Fruit fly (Drosophila melanogaster): ENCODE measurements around the gene CG8326.

CG8326 gene

DNA sequence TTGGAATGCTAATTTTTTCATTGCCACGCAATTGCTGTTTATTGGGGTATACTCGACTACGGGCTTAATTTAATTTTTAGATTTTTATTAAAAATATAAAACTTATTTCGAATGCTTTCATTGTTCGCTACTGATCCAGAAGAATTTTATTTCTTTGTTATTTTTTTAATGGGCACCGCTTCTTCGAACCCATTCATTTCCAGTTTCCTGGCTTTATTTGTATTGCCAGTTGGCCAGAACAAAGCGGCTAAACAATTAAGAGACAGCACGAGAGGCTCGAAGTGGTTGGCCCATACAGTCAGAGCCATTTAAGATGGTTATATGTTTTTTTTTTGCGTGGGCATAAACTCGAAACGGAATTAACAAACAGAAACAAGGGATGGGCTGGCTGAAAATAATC is 33.5 kb downstream of the CG8326 start:
- no peak for TF ChIP-seq insv (optimal IDR thresholded peaks at IDR 0.05)
- no peak for TF ChIP-seq psq (optimal IDR thresholded peaks at IDR 0.05)
- TF ChIP-seq Sin3A (optimal IDR thresholded peaks at IDR 0.05), result no peak
- no peak for TF ChIP-seq ttk (optimal IDR thresholded peaks at IDR 0.05)
- TF ChIP-seq h (optimal IDR thresholded peaks at IDR 0.05), result no peak
- TF ChIP-seq Myc (optimal IDR thresholded peaks at IDR 0.05), result no peak

DNA sequence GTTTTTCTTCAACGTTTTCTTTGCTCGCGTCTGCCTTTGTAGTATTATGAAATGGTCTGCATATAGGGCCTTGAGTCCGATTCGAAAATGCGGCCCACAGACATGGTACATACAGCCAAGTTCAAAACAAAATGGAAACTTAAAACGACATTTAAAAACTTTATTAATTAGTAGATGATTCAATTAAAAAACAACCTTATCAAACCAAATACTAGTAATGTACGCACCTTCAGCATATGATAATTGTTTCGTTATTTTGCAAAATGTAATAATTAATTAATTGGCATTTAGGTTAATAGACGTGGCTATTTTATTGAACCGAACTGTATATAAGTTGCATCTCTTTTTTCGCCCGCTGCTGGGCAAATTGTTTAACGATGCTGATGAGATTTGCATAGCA is 34.5 kb downstream of the CG8326 start:
- TF ChIP-seq ttk (optimal IDR thresholded peaks at IDR 0.05) (no peak), Myc (optimal IDR thresholded peaks at IDR 0.05) (no peak), insv (optimal IDR thresholded peaks at IDR 0.05) (no peak), Sin3A (optimal IDR thresholded peaks at IDR 0.05) (no peak), psq (optimal IDR thresholded peaks at IDR 0.05) (no peak), h (optimal IDR thresholded peaks at IDR 0.05) (no peak)

DNA sequence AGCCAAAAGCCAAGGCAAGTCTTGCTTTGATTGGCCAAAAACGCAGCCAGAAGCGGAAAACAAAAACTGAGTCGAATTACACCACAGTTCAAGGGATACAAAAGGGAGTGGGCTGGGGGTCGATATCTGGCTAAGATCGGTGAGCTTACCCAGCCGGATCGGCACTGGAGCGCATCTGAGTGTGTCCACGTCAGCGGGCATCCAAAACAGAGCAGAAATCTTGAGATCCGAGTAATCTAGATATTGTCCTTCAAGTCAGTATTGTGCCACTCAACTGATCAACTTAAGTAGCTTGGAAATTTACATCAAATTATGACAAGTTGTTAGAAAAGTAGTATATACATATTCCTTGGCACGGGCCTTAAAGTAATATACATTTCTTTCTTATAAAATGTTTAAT is 40.7 kb downstream of the CG8326 start, which contains the start of gene CG12992:
TSS of gene CG12992 (plus strand) at position 301 of the 400 bp plus-strand sequence.
- no peak for TF ChIP-seq insv (optimal IDR thresholded peaks at IDR 0.05)
- no peak for TF ChIP-seq Sin3A (optimal IDR thresholded peaks at IDR 0.05)
- TF ChIP-seq Myc (optimal IDR thresholded peaks at IDR 0.05), result no peak
- TF ChIP-seq psq (optimal IDR thresholded peaks at IDR 0.05), result no peak
- no peak for TF ChIP-seq h (optimal IDR thresholded peaks at IDR 0.05)
- TF ChIP-seq ttk (optimal IDR thresholded peaks at IDR 0.05), result no peak

DNA sequence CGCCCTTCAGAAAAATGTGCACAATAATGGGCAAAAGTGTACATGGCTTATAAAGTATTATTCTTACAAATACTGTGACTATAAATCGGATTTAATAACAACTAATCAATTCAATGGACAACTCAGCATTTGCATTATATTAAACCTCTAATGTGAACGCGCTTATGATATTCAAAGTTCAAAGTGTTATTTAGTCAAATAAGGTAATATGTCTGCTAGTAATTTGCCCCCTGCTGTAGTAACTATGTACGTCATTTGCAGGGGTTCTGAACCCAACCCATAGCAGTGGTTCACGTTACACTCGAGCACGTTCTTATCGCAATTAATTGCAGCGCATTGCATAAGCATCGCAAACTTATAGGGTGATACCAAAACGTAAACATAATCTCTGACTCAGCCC is 41.2 kb downstream of the CG8326 start:
- no peak for TF ChIP-seq insv (optimal IDR thresholded peaks at IDR 0.05)
- TF ChIP-seq h (optimal IDR thresholded peaks at IDR 0.05), result no peak
- no peak for TF ChIP-seq psq (optimal IDR thresholded peaks at IDR 0.05)
- TF ChIP-seq Sin3A (optimal IDR thresholded peaks at IDR 0.05), result no peak
- no peak for TF ChIP-seq ttk (optimal IDR thresholded peaks at IDR 0.05)
- TF ChIP-seq Myc (optimal IDR thresholded peaks at IDR 0.05), result no peak

DNA sequence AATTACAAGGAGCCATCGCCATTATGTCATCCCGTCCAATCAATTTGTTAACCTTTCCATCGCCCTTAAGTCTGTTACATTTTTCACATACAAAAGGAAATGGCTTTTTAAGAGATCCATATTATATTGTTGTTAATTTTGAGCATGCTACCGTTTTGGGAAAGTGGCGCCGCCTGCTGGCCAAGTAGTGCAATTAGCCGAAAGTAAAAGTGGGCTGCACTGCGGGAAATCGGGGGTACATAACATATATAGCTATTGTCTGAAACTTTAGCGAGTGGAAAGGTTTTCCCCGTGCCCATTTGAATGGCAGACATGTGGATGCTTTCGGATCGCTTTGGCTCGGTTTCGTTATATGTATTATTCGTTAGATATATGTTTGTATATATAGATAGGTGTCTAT is 43.4 kb downstream of the CG8326 start:
- TF ChIP-seq ttk (optimal IDR thresholded peaks at IDR 0.05) (no peak), Sin3A (optimal IDR thresholded peaks at IDR 0.05) (no peak), Myc (optimal IDR thresholded peaks at IDR 0.05) (no peak), h (optimal IDR thresholded peaks at IDR 0.05) (no peak)

DNA sequence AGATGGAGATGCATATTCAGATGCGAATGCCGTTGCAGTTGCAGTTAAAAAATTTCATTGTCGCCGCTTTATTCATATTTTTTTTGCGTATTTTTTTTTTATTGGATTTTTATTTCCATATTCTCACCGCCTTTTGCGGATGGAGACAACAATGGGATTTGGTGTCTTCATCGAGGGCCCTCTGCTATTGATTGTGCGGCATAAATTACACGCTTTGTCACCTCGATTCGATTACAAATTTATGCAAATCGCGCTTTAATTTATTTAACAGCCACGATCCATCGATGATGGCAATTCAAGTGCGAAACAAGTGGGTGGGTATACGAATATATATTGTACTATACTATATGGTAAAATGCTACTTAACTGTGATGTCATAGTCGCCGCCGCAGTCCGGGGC is 45.6 kb downstream of the CG8326 start:
- TF ChIP-seq h (optimal IDR thresholded peaks at IDR 0.05), result no peak
- TF ChIP-seq Myc (optimal IDR thresholded peaks at IDR 0.05), result no peak
- no peak for TF ChIP-seq insv (optimal IDR thresholded peaks at IDR 0.05)
- no peak for TF ChIP-seq Sin3A (optimal IDR thresholded peaks at IDR 0.05)
- no peak for TF ChIP-seq psq (optimal IDR thresholded peaks at IDR 0.05)
- TF ChIP-seq ttk (optimal IDR thresholded peaks at IDR 0.05), result no peak

DNA sequence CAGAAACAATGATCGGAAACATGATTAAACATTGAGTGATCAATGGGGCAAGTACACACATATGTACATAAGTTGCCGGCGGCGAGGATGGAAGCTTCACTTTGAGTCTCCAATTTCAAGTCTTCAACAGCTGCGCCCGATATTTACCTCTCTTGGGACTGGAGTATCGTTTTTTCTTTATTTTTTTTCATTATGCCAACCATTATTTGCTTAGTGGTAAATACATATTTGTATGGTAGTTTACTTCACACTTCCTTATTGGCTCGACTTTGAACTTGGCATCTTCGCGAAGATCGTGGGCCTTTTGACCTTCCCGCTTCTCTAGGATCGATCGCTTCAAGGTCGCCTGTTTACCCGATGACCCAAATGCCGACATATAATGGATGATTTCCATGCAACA is 46.6 kb downstream of the CG8326 start:
- TF ChIP-seq insv (optimal IDR thresholded peaks at IDR 0.05), result no peak
- TF ChIP-seq h (optimal IDR thresholded peaks at IDR 0.05), result no peak
- TF ChIP-seq ttk (optimal IDR thresholded peaks at IDR 0.05), result no peak
- no peak for TF ChIP-seq Sin3A (optimal IDR thresholded peaks at IDR 0.05)
- TF ChIP-seq psq (optimal IDR thresholded peaks at IDR 0.05), result no peak

DNA sequence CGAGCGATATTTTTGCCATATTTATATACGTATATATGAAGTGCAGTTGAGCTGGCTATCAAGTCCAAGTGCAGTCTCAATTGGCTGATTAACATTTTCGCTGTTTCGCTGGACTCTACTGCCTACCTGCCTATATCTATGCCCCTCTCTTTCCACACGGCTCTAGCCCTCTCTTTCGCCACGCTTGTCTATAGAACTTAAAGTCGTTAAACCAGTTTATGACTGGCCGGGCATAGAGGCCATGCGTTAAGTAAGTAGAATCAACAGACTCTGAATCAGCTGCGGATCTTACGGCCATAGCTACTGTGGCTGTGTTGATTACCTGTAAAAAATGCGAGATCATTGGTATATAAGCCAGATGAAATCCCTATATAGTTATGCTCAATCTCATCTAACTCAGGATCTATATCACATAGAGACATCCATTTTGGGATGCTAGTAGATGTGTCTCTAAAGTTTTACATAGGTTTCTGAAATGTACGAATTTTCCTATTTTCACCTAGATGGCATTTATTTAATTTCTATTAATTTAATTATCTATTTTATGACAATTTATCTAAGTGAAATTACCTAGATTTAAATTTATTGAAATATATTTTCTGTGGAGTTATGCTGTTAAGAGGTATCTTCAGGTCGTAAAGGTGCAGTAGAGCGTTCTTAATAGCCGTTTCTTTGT is 47.5 kb downstream of the CG8326 start:
- TF ChIP-seq insv (optimal IDR thresholded peaks at IDR 0.05) (no peak), Sin3A (optimal IDR thresholded peaks at IDR 0.05) (no peak), psq (optimal IDR thresholded peaks at IDR 0.05) (no peak), h (optimal IDR thresholded peaks at IDR 0.05) (no peak), Myc (optimal IDR thresholded peaks at IDR 0.05) (no peak), ttk (optimal IDR thresholded peaks at IDR 0.05) (no peak)

DNA sequence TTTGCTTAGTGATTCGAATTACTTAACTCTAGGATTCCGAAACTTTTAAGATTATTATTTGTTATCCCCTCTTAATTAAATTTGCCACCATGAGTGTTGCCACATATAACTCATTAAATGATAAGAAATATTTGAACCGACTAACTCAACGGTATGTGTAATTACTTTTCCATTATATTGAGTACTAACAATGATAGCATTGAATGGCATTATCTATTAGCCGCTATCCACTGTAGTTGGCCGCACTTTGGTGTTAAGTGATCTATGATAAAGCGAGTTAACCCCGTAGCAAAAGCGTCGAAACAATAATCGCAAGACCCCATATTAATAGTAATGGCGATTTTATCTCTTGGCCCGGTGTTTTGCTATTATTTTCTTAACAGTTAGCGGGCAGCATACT is 48.3 kb downstream of the CG8326 start:
- TF ChIP-seq psq (optimal IDR thresholded peaks at IDR 0.05) (no peak), insv (optimal IDR thresholded peaks at IDR 0.05) (no peak), Myc (optimal IDR thresholded peaks at IDR 0.05) (no peak), ttk (optimal IDR thresholded peaks at IDR 0.05) (no peak), Sin3A (optimal IDR thresholded peaks at IDR 0.05) (no peak), h (optimal IDR thresholded peaks at IDR 0.05) (no peak)

DNA sequence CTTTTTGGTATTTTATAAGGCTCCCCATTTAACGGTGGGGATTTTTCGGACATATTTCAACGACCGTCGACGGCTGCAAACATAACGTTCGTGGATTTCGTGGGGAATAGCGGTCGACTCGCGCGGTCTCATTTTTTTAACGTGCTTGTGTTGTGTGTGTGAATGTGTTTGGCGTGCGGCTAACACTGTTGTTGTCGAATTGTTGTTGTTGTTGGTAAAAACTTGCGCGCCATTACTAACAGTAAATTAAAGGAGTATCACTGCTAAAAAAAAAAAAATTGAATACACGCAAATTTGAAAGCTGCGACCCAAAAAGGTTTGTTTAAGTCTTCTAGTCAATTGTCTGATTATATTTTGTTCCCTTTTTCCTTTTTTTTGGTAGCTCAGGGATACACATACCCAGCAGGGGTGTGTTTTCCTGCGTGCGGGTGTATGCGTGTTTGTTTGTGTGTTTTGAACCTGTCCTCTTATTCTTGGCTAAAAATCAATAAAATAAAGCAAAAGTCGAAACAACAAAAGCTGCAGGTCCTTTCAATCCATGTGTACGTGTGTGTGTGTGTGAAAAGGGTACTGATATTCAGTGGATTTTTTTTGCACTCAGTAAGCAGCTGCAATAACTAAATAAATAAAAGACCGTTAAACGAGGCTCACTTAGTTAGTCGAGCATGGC is 49.4 kb downstream of the CG8326 start, which contains the start of gene CG12991:
TSS of gene CG12991 (plus strand) at position 80 of the 670 bp plus-strand sequence.
- no peak for TF ChIP-seq psq (optimal IDR thresholded peaks at IDR 0.05)
- no peak for TF ChIP-seq insv (optimal IDR thresholded peaks at IDR 0.05)
- TF ChIP-seq h (optimal IDR thresholded peaks at IDR 0.05), result no peak
- no peak for TF ChIP-seq Sin3A (optimal IDR thresholded peaks at IDR 0.05)
- TF ChIP-seq Myc (optimal IDR thresholded peaks at IDR 0.05), result no peak

DNA sequence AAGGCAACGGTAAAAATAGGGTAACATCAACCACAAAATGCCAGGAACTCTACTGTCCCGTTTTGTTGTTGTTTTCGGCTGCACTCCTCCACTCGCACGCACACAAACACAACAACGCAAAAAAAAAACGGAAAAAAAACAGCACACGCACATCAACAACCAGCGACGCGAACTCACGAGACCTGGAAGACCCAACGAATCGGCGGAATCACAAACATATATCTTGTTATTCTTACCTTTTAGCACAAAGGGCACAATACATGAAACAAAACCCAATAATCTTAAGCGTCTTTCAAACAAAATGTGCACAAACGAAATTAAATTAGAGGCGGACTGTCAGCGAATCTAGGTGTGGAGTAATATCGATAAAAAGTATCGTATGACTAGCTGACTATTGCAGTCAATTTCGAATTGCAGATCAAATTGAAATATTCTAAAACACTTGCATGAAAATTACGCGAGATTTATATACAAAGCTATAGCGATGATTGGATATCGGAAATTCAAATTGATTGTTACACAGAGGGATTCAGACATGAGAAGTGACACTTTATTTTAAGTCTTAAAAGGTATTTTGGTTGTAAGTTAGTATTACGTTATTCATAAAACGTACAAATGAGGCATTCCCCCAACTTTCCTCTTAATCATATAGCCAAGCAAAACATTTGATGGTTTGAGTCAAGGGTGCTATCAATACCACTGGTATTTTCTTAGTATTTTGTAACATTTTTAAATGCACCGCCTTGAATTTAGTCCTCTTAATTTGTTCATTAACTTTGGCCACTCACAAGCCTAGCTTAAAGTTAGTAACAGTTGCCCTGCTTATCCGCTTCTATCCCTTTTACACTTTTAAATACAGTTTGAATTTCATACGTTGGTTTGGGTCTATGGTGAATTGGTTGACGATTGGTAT is 50.2 kb downstream of the CG8326 start, which contains the start of gene Ankle2:
TSS of gene Ankle2 (minus strand) at position 361 of the 913 bp plus-strand sequence.
- TF ChIP-seq Sin3A (optimal IDR thresholded peaks at IDR 0.05) (peak; percentile 72), psq (optimal IDR thresholded peaks at IDR 0.05) (no peak)

Data from Kc167 (cell line).